Fruit fly (Drosophila melanogaster) whole organism, embryonic: ENCODE data around the gene CG6961.

Experiments used
- Adf1 ChIP-seq: fragments of 200-800 bp; sonication (Bioruptor generic); IDR thresholded peaks from 2 replicates; pipeline ENCODE4 v1.3.6; 2022; ENCODE audit warnings: missing biosample characterization, missing genetic modification characterization
- Atf6 ChIP-seq: fragments of 200-800 bp; sonication (Bioruptor generic); IDR thresholded peaks from 2 replicates; pipeline ENCODE4 v1.3.6; 2022; ENCODE audit warnings: missing biosample characterization, missing genetic modification characterization
- CG10366 ChIP-seq: fragments of 200-800 bp; sonication (Bioruptor generic); IDR thresholded peaks from 2 replicates; pipeline ENCODE4 v1.3.6; 2022; ENCODE audit warnings: missing biosample characterization, missing genetic modification characterization
- CG11456 ChIP-seq: fragments of 200-800 bp; sonication (Bioruptor generic); IDR thresholded peaks from 3 replicates; pipeline ENCODE4 v1.3.6; 2022; ENCODE audit warnings: missing biosample characterization, missing genetic modification characterization
- CG11696 ChIP-seq: fragments of 200-800 bp; sonication (Bioruptor generic); IDR thresholded peaks from 2 replicates; pipeline ENCODE4 v1.3.6; 2022; ENCODE audit warnings: missing biosample characterization, missing genetic modification characterization
- CG12219 ChIP-seq: fragments of 200-800 bp; sonication (Bioruptor generic); optimal IDR thresholded peaks from 3 replicates; lab custom pipeline; 2018; ENCODE audit warnings: missing biosample characterization, mild to moderate bottlenecking, missing genetic modification characterization
- CG13123 ChIP-seq: fragments of 200-800 bp; sonication (Bioruptor generic); optimal IDR thresholded peaks from 2 replicates; lab custom pipeline; 2016; ENCODE audit warnings: missing biosample characterization, missing genetic modification characterization
- CG13287 ChIP-seq: fragments of 200-800 bp; sonication (Bioruptor generic); IDR thresholded peaks from 2 replicates; pipeline ENCODE4 v1.3.6; 2022; ENCODE audit warnings: missing biosample characterization, missing genetic modification characterization; ENCODE audit not compliant: partially characterized antibody
- CG13296 ChIP-seq: fragments of 200-800 bp; sonication (Bioruptor generic); optimal IDR thresholded peaks from 3 replicates; lab custom pipeline; 2018; ENCODE audit warnings: missing biosample characterization, mild to moderate bottlenecking, missing genetic modification characterization
- CG14014 ChIP-seq: fragments of 200-800 bp; sonication (Bioruptor generic); IDR thresholded peaks from 2 replicates; pipeline ENCODE4 v1.3.6; 2022; ENCODE audit warnings: missing biosample characterization, missing genetic modification characterization
- CG17328 ChIP-seq: fragments of 200-800 bp; sonication (Bioruptor generic); IDR thresholded peaks from 2 replicates; pipeline ENCODE4 v1.3.6; 2022; ENCODE audit warnings: missing biosample characterization, missing genetic modification characterization
- CG17359 ChIP-seq: fragments of 200-800 bp; sonication (Bioruptor generic); optimal IDR thresholded peaks from 3 replicates; lab custom pipeline; 2018; ENCODE audit warnings: missing biosample characterization, mild to moderate bottlenecking, missing genetic modification characterization, moderate library complexity
- CG17802 ChIP-seq: fragments of 200-800 bp; sonication (Bioruptor generic); optimal IDR thresholded peaks from 2 replicates; lab custom pipeline; 2018; ENCODE audit warnings: missing biosample characterization, mild to moderate bottlenecking, missing genetic modification characterization, moderate library complexity
- CG2889 ChIP-seq: fragments of 200-800 bp; sonication (Bioruptor generic); IDR thresholded peaks from 3 replicates; pipeline ENCODE4 v1.3.6; 2022; ENCODE audit warnings: missing biosample characterization, missing genetic modification characterization
- CG31365 ChIP-seq: fragments of 200-800 bp; sonication (Bioruptor generic); optimal IDR thresholded peaks from 2 replicates; lab custom pipeline; 2018; ENCODE audit warnings: missing biosample characterization, mild to moderate bottlenecking, missing genetic modification characterization
- CG32532 ChIP-seq: fragments of 200-800 bp; sonication (Bioruptor generic); IDR thresholded peaks from 2 replicates; pipeline ENCODE4 v1.3.6; 2022; ENCODE audit warnings: missing biosample characterization, missing genetic modification characterization
- CG6175 ChIP-seq: fragments of 200-800 bp; sonication (Bioruptor generic); IDR thresholded peaks from 3 replicates; pipeline ENCODE4 v1.3.6; 2022; ENCODE audit warnings: missing biosample characterization, missing genetic modification characterization
- CG7839 ChIP-seq: fragments of 200-800 bp; sonication (Bioruptor generic); optimal IDR thresholded peaks from 3 replicates; lab custom pipeline; 2018; ENCODE audit warnings: missing biosample characterization, mild to moderate bottlenecking, missing genetic modification characterization, moderate library complexity
- CkIIα-i1 ChIP-seq: fragments of 200-800 bp; sonication (Bioruptor generic); IDR thresholded peaks from 2 replicates; pipeline ENCODE4 v1.3.6; 2022; ENCODE audit warnings: missing biosample characterization, missing genetic modification characterization
- Dfd ChIP-seq, 2 experiments: fragments of >200 bp; optimal IDR thresholded peaks; 2 replicates each; lab custom pipeline; 2017; ENCODE audit warnings: missing biosample characterization in 2 of 2, missing genetic modification characterization in 2 of 2
- Doc2 ChIP-seq: fragments of 200-800 bp; sonication (Bioruptor generic); IDR thresholded peaks from 2 replicates; pipeline ENCODE4 v1.3.6; 2022; ENCODE audit warnings: missing biosample characterization, missing genetic modification characterization
- E2f2 ChIP-seq: fragments of 200-800 bp; sonication (Bioruptor generic); IDR thresholded peaks from 2 replicates; pipeline ENCODE4 v1.3.6; 2022; ENCODE audit warnings: missing biosample characterization, missing genetic modification characterization
- ERR ChIP-seq: fragments of 200-800 bp; sonication (Bioruptor generic); optimal IDR thresholded peaks from 2 replicates; lab custom pipeline; 2016; ENCODE audit warnings: missing biosample characterization, missing genetic modification characterization
- Lhr ChIP-seq: fragments of 200-800 bp; sonication (Bioruptor generic); optimal IDR thresholded peaks from 3 replicates; lab custom pipeline; 2017; ENCODE audit warnings: mild to moderate bottlenecking, missing biosample characterization, missing genetic modification reagents, missing genetic modification characterization
- MESR4 ChIP-seq: fragments of 200-800 bp; sonication (Bioruptor generic); optimal IDR thresholded peaks from 2 replicates; lab custom pipeline; 2018; ENCODE audit warnings: missing biosample characterization, mild to moderate bottlenecking, missing genetic modification characterization, moderate library complexity
- Mad ChIP-seq: fragments of 200-800 bp; sonication (Bioruptor generic); optimal IDR thresholded peaks from 2 replicates; lab custom pipeline; 2016; ENCODE audit warnings: missing biosample characterization, missing genetic modification characterization
- Meics ChIP-seq: fragments of 200-800 bp; sonication (Bioruptor generic); optimal IDR thresholded peaks from 2 replicates; lab custom pipeline; 2017; ENCODE audit warnings: missing biosample characterization, mild to moderate bottlenecking, missing genetic modification characterization
- NC2α ChIP-seq: fragments of 200-800 bp; sonication (Bioruptor generic); optimal IDR thresholded peaks from 2 replicates; lab custom pipeline; 2016; ENCODE audit warnings: missing biosample characterization, missing genetic modification characterization
- Ptx1 ChIP-seq: fragments of 200-800 bp; sonication (Bioruptor generic); IDR thresholded peaks from 2 replicates; pipeline ENCODE4 v1.3.6; 2022; ENCODE audit warnings: missing biosample characterization, missing genetic modification characterization
- Side ChIP-seq: fragments of 200-800 bp; sonication (Bioruptor generic); optimal IDR thresholded peaks from 2 replicates; lab custom pipeline; 2016; ENCODE audit warnings: missing biosample characterization, missing genetic modification characterization
- ab ChIP-seq: fragments of 200-800 bp; sonication (Bioruptor generic); optimal IDR thresholded peaks from 2 replicates; lab custom pipeline; 2016; ENCODE audit warnings: missing biosample characterization, missing genetic modification characterization
- bab2 ChIP-seq: fragments of 200-800 bp; sonication (Bioruptor generic); optimal IDR thresholded peaks from 2 replicates; lab custom pipeline; 2016; ENCODE audit warnings: missing biosample characterization, missing genetic modification characterization
- cg ChIP-seq: fragments of 200-800 bp; sonication (Bioruptor generic); optimal IDR thresholded peaks from 3 replicates; lab custom pipeline; 2019; ENCODE audit warnings: missing biosample characterization, mild to moderate bottlenecking, missing genetic modification characterization, moderate library complexity
- chinmo ChIP-seq: fragments of 200-800 bp; sonication (Bioruptor generic); IDR thresholded peaks from 4 replicates; pipeline ENCODE4 v1.3.6; 2022; ENCODE audit warnings: missing biosample characterization, missing genetic modification characterization; ENCODE audit not compliant: partially characterized antibody
- ci ChIP-seq: fragments of 200-800 bp; sonication (Bioruptor generic); IDR thresholded peaks from 3 replicates; pipeline ENCODE4 v1.3.6; 2022; ENCODE audit warnings: missing biosample characterization, missing genetic modification characterization
- crp ChIP-seq, 2 experiments: fragments of 200-800 bp; sonication (Bioruptor generic); optimal IDR thresholded peaks; 2 replicates in 1 of 2; 3 replicates in 1 of 2; lab custom pipeline; 2017; ENCODE audit warnings: missing biosample characterization in 2 of 2, missing genetic modification characterization in 2 of 2, mild to moderate bottlenecking in 1 of 2, moderate library complexity in 1 of 2
- en ChIP-seq: fragments of 200-800 bp; sonication (Bioruptor generic); optimal IDR thresholded peaks from 2 replicates; lab custom pipeline; 2016; ENCODE audit warnings: missing biosample characterization, missing genetic modification characterization
- grn ChIP-seq: fragments of 200-800 bp; sonication (Bioruptor generic); optimal IDR thresholded peaks from 3 replicates; lab custom pipeline; 2017; ENCODE audit warnings: missing biosample characterization, missing genetic modification characterization
- gsb ChIP-seq: fragments of 200-800 bp; sonication (Bioruptor generic); IDR thresholded peaks from 2 replicates; pipeline ENCODE4 v1.3.6; 2022; ENCODE audit warnings: missing biosample characterization, missing genetic modification characterization
- hb ChIP-seq: fragments of 200-800 bp; sonication (Bioruptor generic); IDR thresholded peaks from 3 replicates; pipeline ENCODE4 v1.3.6; 2022; ENCODE audit warnings: missing biosample characterization, missing genetic modification characterization; ENCODE audit not compliant: partially characterized antibody
- inv ChIP-seq: fragments of 200-800 bp; sonication (Bioruptor generic); IDR thresholded peaks from 2 replicates; pipeline ENCODE4 v1.3.6; 2022; ENCODE audit warnings: missing biosample characterization, missing genetic modification characterization; ENCODE audit not compliant: partially characterized antibody
- kay ChIP-seq: fragments of 200-800 bp; sonication (Bioruptor generic); optimal IDR thresholded peaks from 2 replicates; lab custom pipeline; 2016; ENCODE audit warnings: missing biosample characterization, missing genetic modification characterization
- lbe ChIP-seq: fragments of 200-800 bp; sonication (Bioruptor generic); optimal IDR thresholded peaks from 2 replicates; lab custom pipeline; 2016; ENCODE audit warnings: missing biosample characterization, mild to moderate bottlenecking, missing genetic modification characterization
- mam ChIP-seq: fragments of 200-800 bp; sonication (Bioruptor generic); optimal IDR thresholded peaks from 3 replicates; lab custom pipeline; 2016; ENCODE audit warnings: missing biosample characterization, missing genetic modification characterization
- nerfin-2 ChIP-seq: fragments of 200-800 bp; sonication (Bioruptor generic); IDR thresholded peaks from 2 replicates; pipeline ENCODE4 v1.3.6; 2022; ENCODE audit warnings: missing biosample characterization, missing genetic modification characterization; ENCODE audit not compliant: partially characterized antibody
- pho ChIP-seq: fragments of 200-800 bp; sonication (Bioruptor generic); optimal IDR thresholded peaks from 2 replicates; lab custom pipeline; 2016; ENCODE audit warnings: missing biosample characterization, missing genetic modification characterization
- sens ChIP-seq: fragments of 200-800 bp; sonication (Bioruptor generic); peaks from one replicate; lab custom pipeline; 2016; ENCODE audit warnings: missing biosample characterization, missing genetic modification characterization
- slou ChIP-seq: fragments of 200-800 bp; sonication (Bioruptor generic); optimal IDR thresholded peaks from 3 replicates; lab custom pipeline; 2016; ENCODE audit warnings: missing biosample characterization, missing genetic modification characterization
- so ChIP-seq: fragments of 200-800 bp; sonication (Bioruptor generic); IDR thresholded peaks from 3 replicates; pipeline ENCODE4 v1.3.6; 2022; ENCODE audit warnings: missing biosample characterization, missing genetic modification characterization
- z ChIP-seq: fragments of 200-800 bp; sonication (Bioruptor generic); IDR thresholded peaks from 3 replicates; pipeline ENCODE4 v1.3.6; 2022; ENCODE audit warnings: missing biosample characterization, missing genetic modification characterization
- zen ChIP-seq: fragments of 200-800 bp; sonication (Bioruptor generic); optimal IDR thresholded peaks from 3 replicates; lab custom pipeline; 2018; ENCODE audit warnings: missing biosample characterization, mild to moderate bottlenecking, missing genetic modification characterization, moderate library complexity

CG6961 gene

dm6 chrX:18834399-18834798 is 46.4 kb upstream of the CG6961 start (continued):
- TF ChIP-seq CG17802 (tag; lab: Kevin White, UChicago), result no peak
- no peak for TF ChIP-seq cg (GFP tag; lab: Kevin White, UChicago)
- no peak for TF ChIP-seq grn (GFP tag; lab: Kevin White, UChicago)
- no peak for TF ChIP-seq Dfd (GFP tag; optimal IDR thresholded peaks at IDR 0.05; lab: Kevin White, UChicago)
- no peak for TF ChIP-seq NC2α
- TF ChIP-seq CG14014 (GFP tag; lab: Robert Waterston, UW), result 0 out of 2 replicates have a peak, but pooled peaks have one; percentile 19
- TF ChIP-seq nerfin-2 (GFP tag; lab: Robert Waterston, UW), result no peak
- TF ChIP-seq CG17359 (tag; lab: Kevin White, UChicago), result peak; percentile 40
- TF ChIP-seq en (GFP tag; lab: Kevin White, UChicago), result no peak
- no peak for TF ChIP-seq pho
- no peak for TF ChIP-seq crp (GFP tag; optimal IDR thresholded peaks at IDR 0.05; lab: Kevin White, UChicago)
- no peak for TF ChIP-seq MESR4 (GFP tag; lab: Kevin White, UChicago)
- peak; percentile 57; the same call in 1 of the 2 replicates for TF ChIP-seq Ptx1 (GFP tag; lab: Robert Waterston, UW)
- TF ChIP-seq CkIIα-i1 (GFP tag; lab: Robert Waterston, UW), result no peak
- TF ChIP-seq sens (GFP tag; lab: Kevin White, UChicago), result peak; percentile 82
- no peak for TF ChIP-seq Adf1
- TF ChIP-seq ab (GFP tag; lab: Kevin White, UChicago), result no peak
- TF ChIP-seq gsb, result no peak
- no peak for TF ChIP-seq z (GFP tag; lab: Robert Waterston, UW)
- TF ChIP-seq kay, result no peak

- TF ChIP-seq CG13296 (peak; percentile 9), Side (GFP tag; lab: Kevin White, UChicago) (no peak), hb (GFP tag; lab: Robert Waterston, UW) (no peak), bab2 (GFP tag; lab: Kevin White, UChicago) (no peak), CG13287 (GFP tag; lab: Robert Waterston, UW) (peak; percentile 20; the same call in 1 of the 2 replicates), Meics (peak; percentile 1), ci (GFP tag; lab: Robert Waterston, UW) (no peak), CG17328 (GFP tag; lab: Robert Waterston, UW) (no peak), z (GFP tag; lab: Robert Waterston, UW) (no peak), mam (no peak), ERR (no peak), CG13123 (no peak), chinmo (GFP tag; lab: Robert Waterston, UW) (peak; percentile 68; the same call in 1 of the 4 replicates), CG7839 (tag; lab: Kevin White, UChicago) (no peak), CG32532 (GFP tag; lab: Robert Waterston, UW) (peak; percentile 55; the same call in 1 of the 2 replicates), CG6175 (GFP tag; lab: Robert Waterston, UW) (no peak), inv (GFP tag; lab: Robert Waterston, UW) (no peak), zen (tag; lab: Kevin White, UChicago) (no peak), lbe (GFP tag; lab: Kevin White, UChicago) (no peak), E2f2 (GFP tag; lab: Robert Waterston, UW) (no peak), Lhr (GFP tag; lab: Kevin White, UChicago) (no peak), CG17359 (tag; lab: Kevin White, UChicago) (no peak), Mad (GFP tag; lab: Kevin White, UChicago) (no peak), CG31365 (no peak), CG12219 (no peak), CG2889 (GFP tag; lab: Robert Waterston, UW) (no peak), CG11696 (GFP tag; lab: Robert Waterston, UW) (no peak), so (GFP tag; lab: Robert Waterston, UW) (peak; percentile 36; the same call in 1 of the 3 replicates), CG11456 (no peak), Doc2 (no peak), Atf6 (GFP tag; lab: Robert Waterston, UW) (no peak; the same call in 1 of the 2 replicates), CG10366 (GFP tag; lab: Robert Waterston, UW) (no peak), slou (GFP tag; lab: Kevin White, UChicago) (no peak)
These were observed 44.4 kb upstream of the CG6961 start, which contains the start of gene Pvf1 for dm6 chrX:18832371-18832852. Pvf1 (plus strand) TSS chrX:18832682.
